Fruit fly (Drosophila melanogaster): Measurements from ENCODE around the gene Obp69a.

Gene Obp69a

dm6 chr3L:12414189-12414964, 18.4 kb downstream of the Obp69a start, which contains the start of gene SCaMC (continued):
- TF ChIP-seq Blimp-1 (GFP tag; optimal IDR thresholded peaks at IDR 0.05) (no peak), cad (GFP tag; optimal IDR thresholded peaks at IDR 0.05) (no peak), pzg (GFP tag; optimal IDR thresholded peaks at IDR 0.05) (peak; percentile 96), al (GFP tag; IDR thresholded peaks at IDR 0.05) (no peak), repo (GFP tag; optimal IDR thresholded peaks at IDR 0.05) (no peak), Elba2 (GFP tag; optimal IDR thresholded peaks at IDR 0.05) (peak; percentile 64), Sry-δ (GFP tag; optimal IDR thresholded peaks at IDR 0.05) (peak; percentile 35), CG14441 (GFP tag; IDR thresholded peaks at IDR 0.05) (no peak), CG42726 (GFP tag; IDR thresholded peaks at IDR 0.05; ENCODE audit: partially characterized antibody) (peak; percentile 47; the same call in 1 of the 2 replicates), ap (GFP tag; IDR thresholded peaks at IDR 0.05) (no peak), Oaz (GFP tag; IDR thresholded peaks at IDR 0.05) (no peak), E2f2 (GFP tag; IDR thresholded peaks at IDR 0.05) (peak; percentile 91), tx (GFP tag; optimal IDR thresholded peaks at IDR 0.05) (no peak), run (tag; optimal IDR thresholded peaks at IDR 0.05) (no peak), C15 (GFP tag; IDR thresholded peaks at IDR 0.05) (no peak), Lpt (GFP tag; optimal IDR thresholded peaks at IDR 0.05) (no peak), sr (GFP tag; IDR thresholded peaks at IDR 0.05) (no peak), Neu2 (GFP tag; optimal IDR thresholded peaks at IDR 0.05; ENCODE audit: borderline replicate concordance) (no peak), CG10959 (GFP tag; IDR thresholded peaks at IDR 0.05) (no peak), grau (tag; optimal IDR thresholded peaks at IDR 0.05) (peak; percentile 18), insv (GFP tag; optimal IDR thresholded peaks at IDR 0.05) (peak in 1 of 2 experiments; percentile 75), dmrt99B (tag; optimal IDR thresholded peaks at IDR 0.05) (no peak), CG1602 (GFP tag; optimal IDR thresholded peaks at IDR 0.05) (no peak), CG10209 (GFP tag; optimal IDR thresholded peaks at IDR 0.05) (no peak), PHDP (tag; optimal IDR thresholded peaks at IDR 0.05) (peak; percentile 16), CG2875 (GFP tag; optimal IDR thresholded peaks at IDR 0.05) (no peak), ken (GFP tag; IDR thresholded peaks at IDR 0.05) (no peak), CG11093 (GFP tag; IDR thresholded peaks at IDR 0.05) (no peak), jigr1 (GFP tag; IDR thresholded peaks at IDR 0.05) (no peak), amos (GFP tag; IDR thresholded peaks at IDR 0.05; ENCODE audit: partially characterized antibody) (peak; percentile 24; the same call in 1 of the 2 replicates), CG30403 (GFP tag; optimal IDR thresholded peaks at IDR 0.05) (no peak), gfzf (GFP tag; optimal IDR thresholded peaks at IDR 0.05) (peak; percentile 99), mam (GFP tag; optimal IDR thresholded peaks at IDR 0.05) (no peak), Fer2 (tag; optimal IDR thresholded peaks at IDR 0.05) (no peak), CG3838 (GFP tag; optimal IDR thresholded peaks at IDR 0.05) (no peak), Lhr (GFP tag; optimal IDR thresholded peaks at IDR 0.05) (peak; percentile 91), BtbVII (GFP tag; optimal IDR thresholded peaks at IDR 0.05) (no peak), CG17361 (GFP tag; IDR thresholded peaks at IDR 0.05) (no peak), CG4820 (GFP tag; optimal IDR thresholded peaks at IDR 0.05) (no peak), CG18476 (GFP tag; optimal IDR thresholded peaks at IDR 0.05) (no peak), Fer1 (GFP tag; optimal IDR thresholded peaks at IDR 0.05) (no peak), CG4854 (GFP tag; optimal IDR thresholded peaks at IDR 0.05) (peak; percentile 14), CG1529 (GFP tag; optimal IDR thresholded peaks at IDR 0.05) (no peak), prd (optimal IDR thresholded peaks at IDR 0.05) (no peak), prd (GFP tag; IDR thresholded peaks at IDR 0.05) (no peak), caup (GFP tag; optimal IDR thresholded peaks at IDR 0.05; ENCODE audit: severe bottlenecking) (no peak), Doc2 (GFP tag; IDR thresholded peaks at IDR 0.05) (no peak), sens (GFP tag) (peak; percentile 59), YL-1 (GFP tag; optimal IDR thresholded peaks at IDR 0.05) (peak; percentile 85), psq (GFP tag; optimal IDR thresholded peaks at IDR 0.05) (no peak), Dp (GFP tag; optimal IDR thresholded peaks at IDR 0.05) (peak; percentile 92)
